Fruit fly (Drosophila melanogaster) whole organism, embryonic: ENCODE measurements around the gene CG14676.

Experiments
- Abd-B ChIP-seq: fragments of 200-800 bp; sonication (Bioruptor generic); optimal IDR thresholded peaks from 2 replicates; lab custom pipeline; 2018; ENCODE audit warnings: missing biosample characterization, mild to moderate bottlenecking, missing genetic modification characterization, moderate library complexity
- CG10209 ChIP-seq: fragments of 200-800 bp; sonication (Bioruptor generic); optimal IDR thresholded peaks from 3 replicates; lab custom pipeline; 2017; ENCODE audit warnings: missing biosample characterization, mild to moderate bottlenecking, missing genetic modification characterization, missing genetic modification reagents
- CG12236 ChIP-seq: fragments of 200-800 bp; sonication (Bioruptor generic); optimal IDR thresholded peaks from 2 replicates; lab custom pipeline; 2016; ENCODE audit warnings: missing biosample characterization, missing genetic modification characterization
- CG14965 ChIP-seq: fragments of 200-800 bp; sonication (Bioruptor generic); optimal IDR thresholded peaks from 2 replicates; lab custom pipeline; 2016; ENCODE audit warnings: missing biosample characterization, missing genetic modification characterization, borderline replicate concordance
- CG15514 ChIP-seq: fragments of 200-800 bp; sonication (Bioruptor generic); optimal IDR thresholded peaks from 3 replicates; lab custom pipeline; 2017; ENCODE audit warnings: missing biosample characterization, missing genetic modification characterization, mild to moderate bottlenecking, moderate library complexity, missing genetic modification reagents
- CG15696 ChIP-seq: fragments of 200-800 bp; sonication (Bioruptor generic); optimal IDR thresholded peaks from 2 replicates; lab custom pipeline; 2019; ENCODE audit warnings: missing biosample characterization, mild to moderate bottlenecking, missing genetic modification characterization, moderate library complexity
- CG1602 ChIP-seq: fragments of 200-800 bp; sonication (Bioruptor generic); optimal IDR thresholded peaks from 3 replicates; lab custom pipeline; 2016; ENCODE audit warnings: missing biosample characterization, missing genetic modification characterization
- CG17359 ChIP-seq: fragments of 200-800 bp; sonication (Bioruptor generic); optimal IDR thresholded peaks from 3 replicates; lab custom pipeline; 2018; ENCODE audit warnings: missing biosample characterization, mild to moderate bottlenecking, missing genetic modification characterization, moderate library complexity
- CG18764 ChIP-seq: fragments of 200-800 bp; sonication (Bioruptor generic); optimal IDR thresholded peaks from 3 replicates; lab custom pipeline; 2016; ENCODE audit warnings: missing biosample characterization, missing genetic modification characterization
- CG2116 ChIP-seq: fragments of 200-800 bp; sonication (Bioruptor generic); optimal IDR thresholded peaks from 3 replicates; lab custom pipeline; 2018; ENCODE audit warnings: missing biosample characterization, mild to moderate bottlenecking, missing genetic modification characterization
- CG32767 ChIP-seq: fragments of 200-800 bp; sonication (Bioruptor generic); IDR thresholded peaks from 2 replicates; pipeline ENCODE4 v1.3.6; 2022; ENCODE audit warnings: missing biosample characterization, missing genetic modification characterization
- CG33557 ChIP-seq: fragments of 200-800 bp; sonication (Bioruptor generic); optimal IDR thresholded peaks from 2 replicates; lab custom pipeline; 2019; ENCODE audit warnings: missing biosample characterization, mild to moderate bottlenecking, missing genetic modification characterization, moderate library complexity
- CG34376 ChIP-seq: fragments of 200-800 bp; sonication (Bioruptor generic); optimal IDR thresholded peaks from 2 replicates; lab custom pipeline; 2018; ENCODE audit warnings: missing biosample characterization, mild to moderate bottlenecking, missing genetic modification characterization
- CG4282 ChIP-seq: fragments of 200-800 bp; sonication (Bioruptor generic); optimal IDR thresholded peaks from 2 replicates; lab custom pipeline; 2016; ENCODE audit warnings: missing biosample characterization, missing genetic modification characterization
- CG4328 ChIP-seq: fragments of 200-800 bp; sonication (Bioruptor generic); optimal IDR thresholded peaks from 3 replicates; lab custom pipeline; 2017; ENCODE audit warnings: missing biosample characterization, missing genetic modification reagents, missing genetic modification characterization
- CG4730 ChIP-seq: fragments of 200-800 bp; sonication (Bioruptor generic); IDR thresholded peaks from 2 replicates; pipeline ENCODE4 v1.3.6; 2022; ENCODE audit warnings: missing biosample characterization, missing genetic modification characterization
- CG7839 ChIP-seq: fragments of 200-800 bp; sonication (Bioruptor generic); optimal IDR thresholded peaks from 3 replicates; lab custom pipeline; 2018; ENCODE audit warnings: missing biosample characterization, mild to moderate bottlenecking, missing genetic modification characterization, moderate library complexity
- CG8359 ChIP-seq: fragments of 200-800 bp; sonication (Bioruptor generic); optimal IDR thresholded peaks from 2 replicates; lab custom pipeline; 2017; ENCODE audit warnings: missing biosample characterization, mild to moderate bottlenecking, missing genetic modification characterization, borderline replicate concordance
- CG8388 ChIP-seq: fragments of 200-800 bp; sonication (Bioruptor generic); optimal IDR thresholded peaks from 2 replicates; lab custom pipeline; 2019; ENCODE audit warnings: missing biosample characterization, mild to moderate bottlenecking, missing genetic modification characterization, moderate library complexity
- CTCF ChIP-seq: fragments of 200-800 bp; sonication (Bioruptor generic); optimal IDR thresholded peaks from 2 replicates; lab custom pipeline; 2017; ENCODE audit warnings: missing biosample characterization, mild to moderate bottlenecking, missing genetic modification characterization, moderate library complexity
- Dad ChIP-seq: fragments of 200-800 bp; sonication (Bioruptor generic); optimal IDR thresholded peaks from 3 replicates; lab custom pipeline; 2016; ENCODE audit warnings: missing biosample characterization, missing genetic modification characterization
- Dref ChIP-seq: fragments of 200-800 bp; sonication (Bioruptor generic); IDR thresholded peaks from 2 replicates; pipeline ENCODE4 v1.3.6; 2022; ENCODE audit warnings: missing biosample characterization, missing genetic modification characterization
- Ets97D ChIP-seq: fragments of 200-800 bp; sonication (Bioruptor generic); optimal IDR thresholded peaks from 3 replicates; lab custom pipeline; 2016; ENCODE audit warnings: missing biosample characterization, missing genetic modification characterization
- HHEX ChIP-seq: fragments of 200-800 bp; sonication (Bioruptor generic); optimal IDR thresholded peaks from 3 replicates; lab custom pipeline; 2017; ENCODE audit warnings: missing biosample characterization, mild to moderate bottlenecking, missing genetic modification characterization, missing genetic modification reagents
- Hand ChIP-seq: fragments of 200-800 bp; sonication (Bioruptor generic); optimal IDR thresholded peaks from 2 replicates; lab custom pipeline; 2017; ENCODE audit warnings: mild to moderate bottlenecking, missing biosample characterization, missing genetic modification reagents, missing genetic modification characterization
- Hmr ChIP-seq: fragments of 200-800 bp; sonication (Bioruptor generic); optimal IDR thresholded peaks from 3 replicates; lab custom pipeline; 2017; ENCODE audit warnings: mild to moderate bottlenecking, missing biosample characterization, missing genetic modification reagents, missing genetic modification characterization
- Meics ChIP-seq: fragments of 200-800 bp; sonication (Bioruptor generic); optimal IDR thresholded peaks from 2 replicates; lab custom pipeline; 2017; ENCODE audit warnings: missing biosample characterization, mild to moderate bottlenecking, missing genetic modification characterization
- Nf-YB ChIP-seq: fragments of 200-800 bp; sonication (Bioruptor generic); optimal IDR thresholded peaks from 3 replicates; lab custom pipeline; 2019; ENCODE audit warnings: missing biosample characterization, mild to moderate bottlenecking, missing genetic modification characterization, moderate library complexity
- Rfx ChIP-seq: fragments of 200-800 bp; sonication (Bioruptor generic); IDR thresholded peaks from 2 replicates; pipeline ENCODE4 v1.3.6; 2022; ENCODE audit warnings: missing biosample characterization, missing genetic modification characterization
- Six4 ChIP-seq: fragments of 200-800 bp; sonication (Bioruptor generic); optimal IDR thresholded peaks from 2 replicates; lab custom pipeline; 2016; ENCODE audit warnings: missing biosample characterization, missing genetic modification characterization
- bab2 ChIP-seq: fragments of 200-800 bp; sonication (Bioruptor generic); optimal IDR thresholded peaks from 2 replicates; lab custom pipeline; 2016; ENCODE audit warnings: missing biosample characterization, missing genetic modification characterization
- caup ChIP-seq: fragments of 200-800 bp; sonication (Bioruptor generic); optimal IDR thresholded peaks from 3 replicates; lab custom pipeline; 2017; ENCODE audit warnings: missing biosample characterization, mild to moderate bottlenecking, missing genetic modification characterization, moderate library complexity; ENCODE audit not compliant: severe bottlenecking
- cg ChIP-seq: fragments of 200-800 bp; sonication (Bioruptor generic); optimal IDR thresholded peaks from 3 replicates; lab custom pipeline; 2019; ENCODE audit warnings: missing biosample characterization, mild to moderate bottlenecking, missing genetic modification characterization, moderate library complexity
- crp ChIP-seq, 2 experiments: fragments of 200-800 bp; sonication (Bioruptor generic); optimal IDR thresholded peaks; 2 replicates in 1 of 2; 3 replicates in 1 of 2; lab custom pipeline; 2017; ENCODE audit warnings: missing biosample characterization in 2 of 2, missing genetic modification characterization in 2 of 2, mild to moderate bottlenecking in 1 of 2, moderate library complexity in 1 of 2
- danr ChIP-seq: fragments of 200-800 bp; sonication (Bioruptor generic); IDR thresholded peaks from 2 replicates; pipeline ENCODE4 v1.3.6; 2022; ENCODE audit warnings: missing biosample characterization, missing genetic modification characterization
- dati ChIP-seq: fragments of 200-800 bp; sonication (Bioruptor generic); IDR thresholded peaks from 2 replicates; pipeline ENCODE4 v1.3.6; 2022; ENCODE audit warnings: missing biosample characterization, missing genetic modification characterization
- disco-r ChIP-seq: fragments of 200-800 bp; sonication (Bioruptor generic); optimal IDR thresholded peaks from 2 replicates; lab custom pipeline; 2016; ENCODE audit warnings: missing biosample characterization, missing genetic modification characterization
- fd102C ChIP-seq: fragments of 200-800 bp; sonication (Bioruptor generic); optimal IDR thresholded peaks from 2 replicates; lab custom pipeline; 2018; ENCODE audit warnings: missing biosample characterization, mild to moderate bottlenecking, missing genetic modification characterization, moderate library complexity
- hbn ChIP-seq: fragments of 200-800 bp; sonication (Bioruptor generic); IDR thresholded peaks from 2 replicates; pipeline ENCODE4 v1.3.6; 2022; ENCODE audit warnings: missing biosample characterization, missing genetic modification characterization; ENCODE audit not compliant: partially characterized antibody
- mld ChIP-seq: fragments of 200-800 bp; sonication (Bioruptor generic); IDR thresholded peaks from 3 replicates; pipeline ENCODE4 v1.3.6; 2022; ENCODE audit warnings: missing biosample characterization, missing genetic modification characterization; ENCODE audit not compliant: partially characterized antibody
- ro ChIP-seq: fragments of 200-800 bp; sonication (Bioruptor generic); IDR thresholded peaks from 2 replicates; pipeline ENCODE4 v1.3.6; 2022; ENCODE audit warnings: missing biosample characterization, missing genetic modification characterization
- schlank ChIP-seq: fragments of 200-800 bp; sonication (Bioruptor generic); optimal IDR thresholded peaks from 2 replicates; lab custom pipeline; 2018; ENCODE audit warnings: missing biosample characterization, mild to moderate bottlenecking, missing genetic modification characterization
- sens-2 ChIP-seq: fragments of 200-800 bp; sonication (Bioruptor generic); IDR thresholded peaks from 2 replicates; pipeline ENCODE4 v1.3.6; 2022; ENCODE audit warnings: missing biosample characterization, missing genetic modification characterization
- slou ChIP-seq: fragments of 200-800 bp; sonication (Bioruptor generic); optimal IDR thresholded peaks from 3 replicates; lab custom pipeline; 2016; ENCODE audit warnings: missing biosample characterization, missing genetic modification characterization
- sna ChIP-seq: fragments of 200-800 bp; sonication (Bioruptor generic); IDR thresholded peaks from 2 replicates; pipeline ENCODE4 v1.3.6; 2022; ENCODE audit warnings: missing biosample characterization, missing genetic modification characterization; ENCODE audit not compliant: partially characterized antibody
- tin ChIP-seq: fragments of 200-800 bp; sonication (Bioruptor generic); optimal IDR thresholded peaks from 3 replicates; lab custom pipeline; 2016; ENCODE audit warnings: missing biosample characterization, missing genetic modification characterization
- tio ChIP-seq: fragments of 200-800 bp; sonication (Bioruptor generic); optimal IDR thresholded peaks from 2 replicates; lab custom pipeline; 2017; ENCODE audit warnings: missing biosample characterization, missing genetic modification characterization, inconsistent platforms
- vfl ChIP-seq: fragments of 200-800 bp; sonication (Bioruptor generic); optimal IDR thresholded peaks from 2 replicates; lab custom pipeline; 2016; ENCODE audit warnings: missing biosample characterization, missing genetic modification characterization
- wdn ChIP-seq: fragments of 200-800 bp; sonication (Bioruptor generic); IDR thresholded peaks from 2 replicates; pipeline ENCODE4 v1.3.6; 2022; ENCODE audit warnings: missing biosample characterization, missing genetic modification characterization
- z ChIP-seq: fragments of 200-800 bp; sonication (Bioruptor generic); IDR thresholded peaks from 3 replicates; pipeline ENCODE4 v1.3.6; 2022; ENCODE audit warnings: missing biosample characterization, missing genetic modification characterization

The CG14676 gene

DNA sequence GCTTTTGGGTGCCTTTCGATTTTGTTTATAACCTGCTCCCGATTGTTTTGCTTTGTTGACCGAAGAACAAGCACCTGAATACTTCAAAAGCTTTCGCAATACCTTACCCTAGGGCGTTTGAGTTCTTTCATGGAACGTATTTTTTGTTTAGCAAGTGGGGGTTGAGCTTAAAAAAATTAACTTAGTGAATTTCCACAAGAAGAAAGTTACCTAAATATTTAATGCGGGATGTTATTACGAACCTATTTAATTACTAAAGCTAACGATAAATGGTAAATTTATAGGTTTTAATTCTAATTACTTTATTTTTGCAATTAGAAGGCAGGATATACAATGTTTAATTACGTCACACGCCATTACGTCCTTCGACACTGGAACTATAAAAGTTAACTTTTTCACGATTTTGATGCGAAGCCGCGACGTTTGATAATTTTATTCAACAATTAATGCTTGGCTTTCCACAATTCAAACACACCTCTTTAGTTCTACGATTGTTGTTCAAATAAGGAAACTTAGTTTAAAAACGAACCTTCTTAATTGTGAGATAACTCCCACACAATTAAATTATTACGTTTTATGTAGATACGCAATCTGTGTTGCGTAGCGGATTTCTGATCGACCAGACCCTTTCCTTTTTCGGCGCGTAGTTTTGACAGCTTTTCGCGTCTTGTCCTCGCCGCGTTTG, 14.3 kb downstream of the CG14676 start:
- TF ChIP-seq CG7839 (tag; lab: Kevin White, UChicago) = peak; percentile 48
- no peak for TF ChIP-seq mld (GFP tag; lab: Robert Waterston, UW)
- no peak for TF ChIP-seq cg (GFP tag; lab: Kevin White, UChicago)
- TF ChIP-seq CG8359 (GFP tag; lab: Kevin White, UChicago) = no peak
- peak; percentile 32 for TF ChIP-seq CG10209 (GFP tag; lab: Kevin White, UChicago)
- no peak for TF ChIP-seq z
- TF ChIP-seq fd102C (GFP tag; lab: Kevin White, UChicago) = no peak
- peak; percentile 22 for TF ChIP-seq slou (GFP tag; lab: Kevin White, UChicago)
- no peak for TF ChIP-seq schlank (tag; lab: Kevin White, UChicago)
- no peak for TF ChIP-seq CG34376 (GFP tag; lab: Kevin White, UChicago)
- TF ChIP-seq caup (GFP tag; lab: Kevin White, UChicago) = no peak
- TF ChIP-seq tio (GFP tag; lab: Kevin White, UChicago) = no peak
- no peak for TF ChIP-seq sens-2 (GFP tag; lab: Robert Waterston, UW)
- peak; percentile 77 for TF ChIP-seq Meics (GFP tag; lab: Kevin White, UChicago)
- no peak for TF ChIP-seq tin (GFP tag; lab: Kevin White, UChicago)
- no peak for TF ChIP-seq CG4730 (GFP tag; lab: Robert Waterston, UW)
- TF ChIP-seq Dad (GFP tag; lab: Kevin White, UChicago) = peak; percentile 7
- TF ChIP-seq Abd-B (GFP tag; lab: Kevin White, UChicago) = no peak
- no peak for TF ChIP-seq Ets97D (GFP tag; lab: Kevin White, UChicago)
- TF ChIP-seq CG17359 (tag; lab: Kevin White, UChicago) = peak; percentile 17
- no peak for TF ChIP-seq CG32767 (GFP tag; lab: Robert Waterston, UW)
- no peak for TF ChIP-seq CG14965
- TF ChIP-seq Rfx = peak; percentile 76
- TF ChIP-seq CG4328 (GFP tag; lab: Kevin White, UChicago) = no peak
- peak; percentile 62; the same call in 1 of the 2 replicates for TF ChIP-seq wdn (GFP tag; lab: Robert Waterston, UW)
- no peak for TF ChIP-seq CG12236
- no peak for TF ChIP-seq Dref (GFP tag; lab: Robert Waterston, UW)
- no peak for TF ChIP-seq CG15696 (tag; lab: Kevin White, UChicago)
- TF ChIP-seq hbn = no peak
- TF ChIP-seq CG2116 (GFP tag; lab: Kevin White, UChicago) = no peak
- no peak for TF ChIP-seq sna
- no peak for TF ChIP-seq crp (GFP tag; optimal IDR thresholded peaks at IDR 0.05; lab: Kevin White, UChicago)
- no peak for TF ChIP-seq Six4 (GFP tag; lab: Kevin White, UChicago)
- peak; percentile 34 for TF ChIP-seq Hmr (GFP tag; lab: Kevin White, UChicago)
- TF ChIP-seq bab2 (GFP tag; lab: Kevin White, UChicago) = no peak
- no peak for TF ChIP-seq dati
- no peak for TF ChIP-seq Nf-YB
- TF ChIP-seq danr = no peak
- TF ChIP-seq CG8388 (GFP tag; lab: Kevin White, UChicago) = no peak
- TF ChIP-seq CG4282 = no peak
- no peak for TF ChIP-seq CTCF (GFP tag; lab: Kevin White, UChicago)
- TF ChIP-seq Hand = no peak
- no peak for TF ChIP-seq disco-r (GFP tag; lab: Kevin White, UChicago)
- peak; percentile 25 for TF ChIP-seq CG15514 (GFP tag; lab: Kevin White, UChicago)
- no peak for TF ChIP-seq ro (GFP tag; lab: Robert Waterston, UW)
- no peak for TF ChIP-seq CG1602 (GFP tag; lab: Kevin White, UChicago)
- TF ChIP-seq HHEX = peak; percentile 16
- TF ChIP-seq vfl (GFP tag; lab: Kevin White, UChicago) = peak; percentile 2
- no peak for TF ChIP-seq CG18764 (GFP tag; lab: Kevin White, UChicago)
- no peak for TF ChIP-seq CG33557
